Fruit fly (Drosophila melanogaster) whole organism, embryonic: ENCODE results near the gene Rad9.

Source experiments
- CG11085 ChIP-seq: fragments of 200-800 bp; sonication (Bioruptor generic); IDR thresholded peaks from 2 replicates; pipeline ENCODE4 v1.3.6; 2022; ENCODE audit warnings: missing biosample characterization, missing genetic modification characterization
- CG11504 ChIP-seq: fragments of 200-800 bp; sonication (Bioruptor generic); optimal IDR thresholded peaks from 3 replicates; lab custom pipeline; 2019; ENCODE audit warnings: missing biosample characterization, mild to moderate bottlenecking, missing genetic modification characterization, moderate library complexity
- CG11695 ChIP-seq: fragments of 200-800 bp; sonication (Bioruptor generic); IDR thresholded peaks from 3 replicates; pipeline ENCODE4 v1.3.6; 2022; ENCODE audit warnings: missing biosample characterization, missing genetic modification characterization
- CG13123 ChIP-seq: fragments of 200-800 bp; sonication (Bioruptor generic); optimal IDR thresholded peaks from 2 replicates; lab custom pipeline; 2016; ENCODE audit warnings: missing biosample characterization, missing genetic modification characterization
- CG14441 ChIP-seq: fragments of 200-800 bp; sonication (Bioruptor generic); IDR thresholded peaks from 2 replicates; pipeline ENCODE4 v1.3.6; 2022; ENCODE audit warnings: missing biosample characterization, missing genetic modification characterization
- CG14667 ChIP-seq: fragments of 200-800 bp; sonication (Bioruptor generic); IDR thresholded peaks from 2 replicates; pipeline ENCODE4 v1.3.6; 2022; ENCODE audit warnings: missing biosample characterization, missing genetic modification characterization
- CG15479 ChIP-seq: fragments of 200-800 bp; sonication (Bioruptor generic); optimal IDR thresholded peaks from 3 replicates; lab custom pipeline; 2019; ENCODE audit warnings: missing biosample characterization, mild to moderate bottlenecking, missing genetic modification characterization, moderate library complexity
- CG1832 ChIP-seq: fragments of 200-800 bp; sonication (Bioruptor generic); optimal IDR thresholded peaks from 2 replicates; lab custom pipeline; 2017; ENCODE audit warnings: missing biosample characterization, mild to moderate bottlenecking, missing genetic modification characterization, inconsistent platforms
- CG18599 ChIP-seq: fragments of 200-800 bp; sonication (Bioruptor generic); optimal IDR thresholded peaks from 3 replicates; lab custom pipeline; 2017; ENCODE audit warnings: missing biosample characterization, missing genetic modification characterization, mild to moderate bottlenecking, moderate library complexity, missing genetic modification reagents
- CG18619 ChIP-seq: fragments of 200-800 bp; sonication (Bioruptor generic); optimal IDR thresholded peaks from 3 replicates; lab custom pipeline; 2017; ENCODE audit warnings: missing biosample characterization, mild to moderate bottlenecking, missing genetic modification characterization
- CG2116 ChIP-seq: fragments of 200-800 bp; sonication (Bioruptor generic); optimal IDR thresholded peaks from 3 replicates; lab custom pipeline; 2018; ENCODE audit warnings: missing biosample characterization, mild to moderate bottlenecking, missing genetic modification characterization
- CG2889 ChIP-seq: fragments of 200-800 bp; sonication (Bioruptor generic); IDR thresholded peaks from 3 replicates; pipeline ENCODE4 v1.3.6; 2022; ENCODE audit warnings: missing biosample characterization, missing genetic modification characterization
- CG3065 ChIP-seq: fragments of 200-800 bp; sonication (Bioruptor generic); optimal IDR thresholded peaks from 2 replicates; lab custom pipeline; 2016; ENCODE audit warnings: missing biosample characterization, missing genetic modification characterization
- CG34224 ChIP-seq: fragments of 200-800 bp; sonication (Bioruptor generic); IDR thresholded peaks from 3 replicates; pipeline ENCODE4 v1.3.6; 2022; ENCODE audit warnings: missing biosample characterization, missing genetic modification characterization; ENCODE audit not compliant: partially characterized antibody
- CG4360 ChIP-seq: fragments of 200-800 bp; sonication (Bioruptor generic); IDR thresholded peaks from 2 replicates; pipeline ENCODE4 v1.3.6; 2022; ENCODE audit warnings: missing biosample characterization, missing genetic modification characterization
- CG4424 ChIP-seq: fragments of 200-800 bp; sonication (Bioruptor generic); optimal IDR thresholded peaks from 3 replicates; lab custom pipeline; 2016; ENCODE audit warnings: missing biosample characterization, missing genetic modification characterization
- CG4617 ChIP-seq: fragments of 200-800 bp; sonication (Bioruptor generic); optimal IDR thresholded peaks from 3 replicates; lab custom pipeline; 2016; ENCODE audit warnings: missing biosample characterization, missing genetic modification characterization, borderline replicate concordance
- CG7357 ChIP-seq: fragments of 200-800 bp; sonication (Bioruptor generic); IDR thresholded peaks from 3 replicates; pipeline ENCODE4 v1.3.6; 2022; ENCODE audit warnings: missing biosample characterization, missing genetic modification characterization
- CG7786 ChIP-seq: fragments of 200-800 bp; sonication (Bioruptor generic); optimal IDR thresholded peaks from 2 replicates; lab custom pipeline; 2016; ENCODE audit warnings: missing biosample characterization, missing genetic modification characterization
- CG7839 ChIP-seq: fragments of 200-800 bp; sonication (Bioruptor generic); optimal IDR thresholded peaks from 3 replicates; lab custom pipeline; 2018; ENCODE audit warnings: missing biosample characterization, mild to moderate bottlenecking, missing genetic modification characterization, moderate library complexity
- CG8388 ChIP-seq: fragments of 200-800 bp; sonication (Bioruptor generic); optimal IDR thresholded peaks from 2 replicates; lab custom pipeline; 2019; ENCODE audit warnings: missing biosample characterization, mild to moderate bottlenecking, missing genetic modification characterization, moderate library complexity
- CG8765 ChIP-seq: fragments of 200-800 bp; sonication (Bioruptor generic); IDR thresholded peaks from 2 replicates; pipeline ENCODE4 v1.3.6; 2022; ENCODE audit warnings: missing biosample characterization, missing genetic modification characterization
- CG9609 ChIP-seq: fragments of 200-800 bp; sonication (Bioruptor generic); optimal IDR thresholded peaks from 3 replicates; lab custom pipeline; 2016; ENCODE audit warnings: missing biosample characterization, missing genetic modification characterization
- Dad ChIP-seq: fragments of 200-800 bp; sonication (Bioruptor generic); optimal IDR thresholded peaks from 3 replicates; lab custom pipeline; 2016; ENCODE audit warnings: missing biosample characterization, missing genetic modification characterization
- Dll ChIP-seq: fragments of 200-800 bp; sonication (Bioruptor generic); IDR thresholded peaks from 4 replicates; pipeline ENCODE4 v1.3.6; 2022; ENCODE audit warnings: missing biosample characterization, missing genetic modification characterization; ENCODE audit not compliant: partially characterized antibody
- Doc3 ChIP-seq: fragments of 200-800 bp; sonication (Bioruptor generic); IDR thresholded peaks from 3 replicates; pipeline ENCODE4 v1.3.6; 2022; ENCODE audit warnings: missing biosample characterization, missing genetic modification characterization; ENCODE audit not compliant: partially characterized antibody
- Ets65A ChIP-seq: fragments of 200-800 bp; sonication (Bioruptor generic); peaks from one replicate; lab custom pipeline; 2016; ENCODE audit warnings: missing biosample characterization, missing genetic modification characterization
- Hmx ChIP-seq: fragments of 200-800 bp; sonication (Bioruptor generic); optimal IDR thresholded peaks from 2 replicates; lab custom pipeline; 2016; ENCODE audit warnings: missing biosample characterization, missing genetic modification characterization
- Lpt ChIP-seq: fragments of >200 bp; optimal IDR thresholded peaks from 2 replicates; lab custom pipeline; 2018; ENCODE audit warnings: missing biosample characterization, missing genetic modification characterization
- Max ChIP-seq: fragments of 200-800 bp; sonication (Bioruptor generic); optimal IDR thresholded peaks from 2 replicates; lab custom pipeline; 2016; ENCODE audit warnings: missing biosample characterization, mild to moderate bottlenecking, missing genetic modification characterization
- Optix ChIP-seq: fragments of 200-800 bp; sonication (Bioruptor generic); IDR thresholded peaks from 3 replicates; pipeline ENCODE4 v1.3.6; 2022; ENCODE audit warnings: missing biosample characterization, missing genetic modification characterization
- Six4 ChIP-seq: fragments of 200-800 bp; sonication (Bioruptor generic); optimal IDR thresholded peaks from 2 replicates; lab custom pipeline; 2016; ENCODE audit warnings: missing biosample characterization, missing genetic modification characterization
- Spps ChIP-seq: fragments of 200-800 bp; sonication (Bioruptor generic); optimal IDR thresholded peaks from 2 replicates; lab custom pipeline; 2018; ENCODE audit warnings: missing biosample characterization, mild to moderate bottlenecking, missing genetic modification characterization
- Trl ChIP-seq, 3 experiments: fragments of >200 bp in 2 of 3; fragments of 200-800 bp in 1 of 3; sonication (Bioruptor generic) in 1 of 3; optimal IDR thresholded peaks; 2 replicates in 1 of 3; 3 replicates in 2 of 3; lab custom pipeline; 2016 to 2017; ENCODE audit warnings: missing biosample characterization in 1 of 3, missing genetic modification characterization in 1 of 3
- ab ChIP-seq: fragments of 200-800 bp; sonication (Bioruptor generic); optimal IDR thresholded peaks from 2 replicates; lab custom pipeline; 2016; ENCODE audit warnings: missing biosample characterization, missing genetic modification characterization
- amos ChIP-seq: fragments of 200-800 bp; sonication (Bioruptor generic); IDR thresholded peaks from 2 replicates; pipeline ENCODE4 v1.3.6; 2022; ENCODE audit warnings: missing biosample characterization, missing genetic modification characterization; ENCODE audit not compliant: partially characterized antibody
- cas ChIP-seq: fragments of 200-800 bp; sonication (Bioruptor generic); IDR thresholded peaks from 2 replicates; pipeline ENCODE4 v1.3.6; 2022; ENCODE audit warnings: missing biosample characterization, missing genetic modification characterization
- caup ChIP-seq: fragments of 200-800 bp; sonication (Bioruptor generic); optimal IDR thresholded peaks from 3 replicates; lab custom pipeline; 2017; ENCODE audit warnings: missing biosample characterization, mild to moderate bottlenecking, missing genetic modification characterization, moderate library complexity; ENCODE audit not compliant: severe bottlenecking
- chm ChIP-seq: fragments of 200-800 bp; sonication (Bioruptor generic); IDR thresholded peaks from 2 replicates; pipeline ENCODE4 v1.3.6; 2022; ENCODE audit warnings: missing biosample characterization, missing genetic modification characterization
- ftz-f1 ChIP-seq: fragments of 200-800 bp; sonication (Bioruptor generic); optimal IDR thresholded peaks from 2 replicates; lab custom pipeline; 2016; ENCODE audit warnings: missing biosample characterization, missing genetic modification characterization
- gfzf ChIP-seq: fragments of 200-800 bp; sonication (Bioruptor generic); optimal IDR thresholded peaks from 2 replicates; lab custom pipeline; 2016; ENCODE audit warnings: missing biosample characterization, mild to moderate bottlenecking, missing genetic modification characterization, moderate library complexity
- ham ChIP-seq: fragments of 200-800 bp; sonication (Bioruptor generic); IDR thresholded peaks from 2 replicates; pipeline ENCODE4 v1.3.6; 2022; ENCODE audit warnings: missing biosample characterization, missing genetic modification characterization
- insv ChIP-seq, 2 experiments: fragments of 200-800 bp; sonication (Bioruptor generic); optimal IDR thresholded peaks; 3 replicates each; lab custom pipeline; 2016 to 2018; ENCODE audit warnings: missing biosample characterization in 2 of 2, missing genetic modification characterization in 2 of 2
- jing ChIP-seq: fragments of 200-800 bp; sonication (Bioruptor generic); optimal IDR thresholded peaks from 2 replicates; lab custom pipeline; 2018; ENCODE audit warnings: missing biosample characterization, mild to moderate bottlenecking, missing genetic modification characterization
- kah ChIP-seq: fragments of 200-800 bp; sonication (Bioruptor generic); optimal IDR thresholded peaks from 2 replicates; lab custom pipeline; 2018; ENCODE audit warnings: missing biosample characterization, mild to moderate bottlenecking, missing genetic modification characterization
- oc ChIP-seq: fragments of 200-800 bp; sonication (Bioruptor generic); optimal IDR thresholded peaks from 2 replicates; lab custom pipeline; 2018; ENCODE audit warnings: missing biosample characterization, mild to moderate bottlenecking, missing genetic modification characterization, moderate library complexity
- peb ChIP-seq: fragments of 200-800 bp; sonication (Bioruptor generic); IDR thresholded peaks from 2 replicates; pipeline ENCODE4 v1.3.6; 2022; ENCODE audit warnings: missing biosample characterization, missing genetic modification characterization
- psq ChIP-seq: fragments of 200-800 bp; sonication (Bioruptor generic); optimal IDR thresholded peaks from 2 replicates; lab custom pipeline; 2017; ENCODE audit warnings: missing biosample characterization, missing genetic modification characterization
- tup ChIP-seq: fragments of 200-800 bp; sonication (Bioruptor generic); optimal IDR thresholded peaks from 2 replicates; lab custom pipeline; 2016; ENCODE audit warnings: missing biosample characterization, mild to moderate bottlenecking, missing genetic modification characterization, moderate library complexity
- twi ChIP-seq: fragments of 200-800 bp; optimal IDR thresholded peaks from 2 replicates; lab custom pipeline; 2019; ENCODE audit warnings: missing biosample characterization, mild to moderate bottlenecking, missing genetic modification characterization, moderate library complexity
- zfh1 ChIP-seq: fragments of 200-800 bp; sonication (Bioruptor generic); IDR thresholded peaks from 3 replicates; pipeline ENCODE4 v1.3.6; 2022; ENCODE audit warnings: missing biosample characterization, missing genetic modification characterization

The Rad9 gene

DNA sequence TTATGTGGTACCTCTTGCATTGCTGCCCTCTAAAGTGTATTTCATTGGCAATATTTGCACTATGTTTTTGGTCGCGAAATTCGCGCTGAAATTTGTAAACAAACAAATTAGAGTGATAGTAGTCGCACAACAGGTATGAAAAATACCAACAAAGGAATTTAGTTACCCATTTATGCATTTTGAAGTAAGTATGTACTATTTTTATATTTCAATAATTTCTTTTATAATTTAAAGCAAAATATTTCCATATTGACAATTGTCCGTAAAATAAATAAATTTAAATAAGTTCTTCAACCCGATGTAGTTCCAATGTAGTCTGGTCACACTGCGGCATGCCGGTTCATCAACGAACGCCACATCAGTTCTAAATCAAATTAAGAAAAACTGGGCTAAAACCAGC is at the start of gene Rad9, which contains the start of gene Uggt (continued):
- TF ChIP-seq CG13123 (GFP tag; lab: Kevin White, UChicago) (no peak), CG4360 (GFP tag; lab: Robert Waterston, UW) (no peak), CG3065 (GFP tag; lab: Kevin White, UChicago) (no peak), Optix (no peak), CG9609 (GFP tag; lab: Kevin White, UChicago) (no peak), CG2116 (GFP tag; lab: Kevin White, UChicago) (peak; percentile 75), CG11504 (tag; lab: Kevin White, UChicago) (no peak), zfh1 (GFP tag; lab: Robert Waterston, UW) (no peak), Six4 (GFP tag; lab: Kevin White, UChicago) (peak; percentile 32), Dll (GFP tag; lab: Robert Waterston, UW) (peak; percentile 59; the same call in 3 of the 4 replicates), CG2889 (no peak), CG4617 (GFP tag; lab: Kevin White, UChicago) (peak; percentile 59), CG11695 (0 out of 3 replicates have a peak, but pooled peaks have one; percentile 7), amos (GFP tag; lab: Robert Waterston, UW) (no peak), CG8765 (GFP tag; lab: Robert Waterston, UW) (no peak), ham (GFP tag; lab: Robert Waterston, UW) (no peak), CG8388 (no peak), CG7357 (no peak), peb (GFP tag; lab: Robert Waterston, UW) (no peak), chm (GFP tag; lab: Robert Waterston, UW) (no peak), CG11085 (no peak), kah (no peak), insv (GFP tag; optimal IDR thresholded peaks at IDR 0.05; lab: Kevin White, UChicago) (no peak), CG18599 (peak; percentile 45), gfzf (GFP tag; lab: Kevin White, UChicago) (peak; percentile 57), Trl (optimal IDR thresholded peaks at IDR 0.05; lab: Kevin White, UChicago) (no peak), Trl (GFP tag; optimal IDR thresholded peaks at IDR 0.05; lab: Kevin White, UChicago) (no peak), jing (GFP tag; lab: Kevin White, UChicago) (no peak), psq (GFP tag; lab: Kevin White, UChicago) (no peak), caup (GFP tag; lab: Kevin White, UChicago) (no peak), Dad (GFP tag; lab: Kevin White, UChicago) (no peak), Ets65A (GFP tag; lab: Kevin White, UChicago) (no peak), Spps (no peak), CG18619 (GFP tag; lab: Kevin White, UChicago) (no peak), CG14667 (no peak), CG4424 (GFP tag; lab: Kevin White, UChicago) (peak; percentile 0), CG15479 (no peak), Doc3 (GFP tag; lab: Robert Waterston, UW) (0 out of 3 replicates have a peak, but pooled peaks have one; percentile 45), Max (peak; percentile 53), CG34224 (peak; percentile 61), CG14441 (GFP tag; lab: Robert Waterston, UW) (no peak), cas (no peak), CG7786 (GFP tag; lab: Kevin White, UChicago) (no peak), oc (tag; lab: Kevin White, UChicago) (no peak), CG1832 (no peak), twi (tag; lab: Kevin White, UChicago) (no peak), Hmx (no peak), CG7839 (tag; lab: Kevin White, UChicago) (no peak), ab (GFP tag; lab: Kevin White, UChicago) (no peak), Lpt (GFP tag; lab: Kevin White, UChicago) (no peak), tup (GFP tag; lab: Kevin White, UChicago) (no peak), ftz-f1 (GFP tag; lab: Kevin White, UChicago) (no peak)
